Worm (Caenorhabditis elegans) whole organism, L3 larva: ENCODE data around the gene popl-1.
A peak's percentile ranks its signal among the peaks of the same experiment; 100 is the strongest.

Source experiments
- R02D3.7 ChIP-seq: fragments of 150-350 bp; optimal IDR thresholded peaks from 2 replicates; lab custom pipeline; 2014; ENCODE audit warnings: missing biosample characterization, missing genetic modification characterization
- ZK546.5 ChIP-seq: sonication (generic microtip); optimal IDR thresholded peaks from 2 replicates; lab custom pipeline; 2017; ENCODE audit warnings: missing biosample characterization, missing genetic modification characterization
- aly-2 ChIP-seq: fragments of 150-350 bp; optimal IDR thresholded peaks from 2 replicates; lab custom pipeline; 2014; ENCODE audit warnings: missing biosample characterization, missing genetic modification characterization
- ama-1 ChIP-seq: fragments of 150-350 bp; optimal IDR thresholded peaks from 2 replicates; lab custom pipeline; 2018
- ceh-28 ChIP-seq: fragments of 150-350 bp; optimal IDR thresholded peaks from 2 replicates; lab custom pipeline; 2014; ENCODE audit warnings: missing biosample characterization, missing genetic modification reagents, missing genetic modification characterization
- ceh-82 ChIP-seq: fragments of 150-350 bp; optimal IDR thresholded peaks from 2 replicates; lab custom pipeline; 2014; ENCODE audit warnings: missing biosample characterization, missing genetic modification characterization
- elt-2 ChIP-seq: sonication (generic microtip); optimal IDR thresholded peaks from 2 replicates; lab custom pipeline; 2016; ENCODE audit warnings: missing genetic modification reagents, mild to moderate bottlenecking, missing genetic modification characterization, missing compliant biosample characterization
- eor-1 ChIP-seq, 2 experiments: fragments of 150-350 bp; optimal IDR thresholded peaks; 2 replicates each; lab custom pipeline; 2014 to 2018; ENCODE audit warnings: missing biosample characterization in 2 of 2, missing genetic modification characterization in 2 of 2
- fkh-10 ChIP-seq: sonication (generic microtip); optimal IDR thresholded peaks from 2 replicates; lab custom pipeline; 2017; ENCODE audit warnings: missing biosample characterization, missing genetic modification reagents, missing genetic modification characterization
- fkh-2 ChIP-seq: fragments of 150-350 bp; optimal IDR thresholded peaks from 2 replicates; lab custom pipeline; 2014; ENCODE audit warnings: missing biosample characterization, missing genetic modification reagents, missing genetic modification characterization
- hmg-11 ChIP-seq: sonication (generic microtip); optimal IDR thresholded peaks from 2 replicates; lab custom pipeline; 2016; ENCODE audit warnings: missing genetic modification characterization, missing compliant biosample characterization
- jun-1 ChIP-seq: fragments of 150-350 bp; optimal IDR thresholded peaks from 2 replicates; lab custom pipeline; 2014; ENCODE audit warnings: missing biosample characterization, missing genetic modification reagents, missing genetic modification characterization
- lin-39 ChIP-seq: fragments of 150-350 bp; optimal IDR thresholded peaks from 2 replicates; lab custom pipeline; 2018; ENCODE audit warnings: missing biosample characterization, missing genetic modification reagents, missing genetic modification characterization
- lsy-12 ChIP-seq: sonication (generic microtip); optimal IDR thresholded peaks from 2 replicates; lab custom pipeline; 2016; ENCODE audit warnings: mild to moderate bottlenecking, missing genetic modification characterization, missing compliant biosample characterization
- mdl-1 ChIP-seq: fragments of 150-350 bp; optimal IDR thresholded peaks from 2 replicates; lab custom pipeline; 2014; ENCODE audit warnings: missing biosample characterization, missing genetic modification characterization
- nfya-1 ChIP-seq: sonication (generic microtip); optimal IDR thresholded peaks from 2 replicates; lab custom pipeline; 2017; ENCODE audit warnings: missing genetic modification characterization, mild to moderate bottlenecking, missing compliant biosample characterization, antibody characterized with exemption, moderate library complexity; ENCODE audit not compliant: insufficient read depth
- nhr-11 ChIP-seq: fragments of 150-350 bp; optimal IDR thresholded peaks from 2 replicates; lab custom pipeline; 2014; ENCODE audit warnings: missing biosample characterization, missing genetic modification characterization
- nhr-12 ChIP-seq: fragments of 150-350 bp; optimal IDR thresholded peaks from 2 replicates; lab custom pipeline; 2014; ENCODE audit warnings: missing biosample characterization, missing genetic modification characterization
- nhr-23 ChIP-seq: fragments of 150-350 bp; optimal IDR thresholded peaks from 2 replicates; lab custom pipeline; 2014; ENCODE audit warnings: missing biosample characterization, missing genetic modification reagents, missing genetic modification characterization
- nhr-25 ChIP-seq: sonication (generic microtip); optimal IDR thresholded peaks from 2 replicates; lab custom pipeline; 2017; ENCODE audit warnings: missing biosample characterization, missing genetic modification characterization
- nhr-28 ChIP-seq: fragments of 150-350 bp; optimal IDR thresholded peaks from 2 replicates; lab custom pipeline; 2014; ENCODE audit warnings: missing biosample characterization, missing genetic modification characterization
- nhr-43 ChIP-seq: sonication (generic microtip); optimal IDR thresholded peaks from 2 replicates; lab custom pipeline; 2016; ENCODE audit warnings: mild to moderate bottlenecking, missing genetic modification characterization, missing compliant biosample characterization; ENCODE audit not compliant: poor library complexity, severe bottlenecking
- nhr-76 ChIP-seq: fragments of 150-350 bp; sonication (generic microtip); optimal IDR thresholded peaks from 5 replicates; lab custom pipeline; 2014; ENCODE audit warnings: missing biosample characterization, missing genetic modification characterization
- pha-4 ChIP-seq: fragments of 150-350 bp; optimal IDR thresholded peaks from 2 replicates; lab custom pipeline; 2014; ENCODE audit warnings: missing biosample characterization, missing genetic modification reagents, missing genetic modification characterization
- pqm-1 ChIP-seq: fragments of 150-350 bp; optimal IDR thresholded peaks from 2 replicates; lab custom pipeline; 2017; ENCODE audit warnings: missing biosample characterization, missing genetic modification characterization, inconsistent platforms
- sea-2 ChIP-seq: fragments of 150-350 bp; sonication (generic microtip); optimal IDR thresholded peaks from 4 replicates; lab custom pipeline; 2014; ENCODE audit warnings: missing biosample characterization, missing genetic modification reagents, missing genetic modification characterization
- skn-1 ChIP-seq: fragments of 150-350 bp; optimal IDR thresholded peaks from 2 replicates; lab custom pipeline; 2014; ENCODE audit warnings: missing biosample characterization, missing genetic modification characterization
- snpc-4 ChIP-seq: fragments of 150-350 bp; optimal IDR thresholded peaks from 2 replicates; lab custom pipeline; 2014; ENCODE audit warnings: missing biosample characterization, missing genetic modification characterization
- tbx-2 ChIP-seq: sonication (generic microtip); optimal IDR thresholded peaks from 2 replicates; lab custom pipeline; 2016; ENCODE audit warnings: mild to moderate bottlenecking, missing genetic modification characterization, missing compliant biosample characterization
- ztf-11 ChIP-seq: fragments of 150-350 bp; optimal IDR thresholded peaks from 2 replicates; lab custom pipeline; 2014; ENCODE audit warnings: missing biosample characterization, missing genetic modification characterization
- ztf-4 ChIP-seq: fragments of 150-350 bp; optimal IDR thresholded peaks from 2 replicates; lab custom pipeline; 2014; ENCODE audit warnings: missing biosample characterization, missing genetic modification characterization

Gene popl-1

DNA sequence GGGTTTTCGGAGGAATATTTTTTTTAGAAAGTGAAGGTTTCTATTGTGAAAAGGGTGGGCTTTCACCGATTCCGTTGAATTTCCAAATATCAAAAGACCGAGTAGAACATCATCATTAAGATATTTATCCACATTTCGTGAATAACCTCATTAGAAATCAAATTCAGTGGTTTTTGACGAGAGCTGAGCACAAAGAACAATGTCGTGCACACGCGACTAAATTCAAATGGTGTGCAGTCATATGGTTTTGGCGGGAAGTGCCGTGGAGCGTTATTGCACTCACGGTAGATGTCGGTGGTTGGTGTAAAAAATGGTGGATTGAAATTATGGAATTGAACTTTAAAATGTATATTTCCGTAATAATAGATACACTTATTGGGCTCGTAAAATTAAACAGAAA lies 21.9 kb upstream of the popl-1 start:
- TF ChIP-seq nfya-1 (tag; lab: Kevin White, UChicago): peak; percentile 39
- peak; percentile 37 for TF ChIP-seq pha-4 (tag; lab: Kevin White, UChicago)
- no peak for TF ChIP-seq jun-1
- TF ChIP-seq tbx-2 (tag; lab: Kevin White, UChicago): no peak
- TF ChIP-seq eor-1 (tag; optimal IDR thresholded peaks at IDR 0.05; lab: Kevin White, UChicago): no peak
- TF ChIP-seq hmg-11 (tag; lab: Kevin White, UChicago): no peak
- TF ChIP-seq elt-2 (tag; lab: Kevin White, UChicago): no peak
- TF ChIP-seq aly-2 (tag; lab: Kevin White, UChicago): no peak
- TF ChIP-seq ama-1: peak; percentile 8
- no peak for TF ChIP-seq nhr-43 (tag; lab: Kevin White, UChicago)
- TF ChIP-seq nhr-76 (tag; lab: Kevin White, UChicago): no peak

ce11 chrIII:6452278-6452677 lies 21.5 kb upstream of the popl-1 start, which contains the start of gene set-1:
set-1 (minus strand) TSS chrIII:6452378.
- TF ChIP-seq lin-39 (tag; lab: Kevin White, UChicago) (no peak), ceh-28 (tag; lab: Kevin White, UChicago) (no peak), tbx-2 (tag; lab: Kevin White, UChicago) (no peak), pqm-1 (tag; lab: Kevin White, UChicago) (no peak), ceh-82 (no peak), nhr-43 (tag; lab: Kevin White, UChicago) (no peak), fkh-2 (no peak), sea-2 (GFP tag; lab: Kevin White, UChicago) (no peak), mdl-1 (tag; lab: Kevin White, UChicago) (no peak)

ce11 chrIII:6450596-6450995 lies 19.9 kb upstream of the popl-1 start, which contains the start of gene T26A5.6:
T26A5.6 (minus strand) TSS chrIII:6450696.
- TF ChIP-seq fkh-10 (GFP tag; lab: Kevin White, UChicago): no peak
- TF ChIP-seq nfya-1 (tag; lab: Kevin White, UChicago): no peak
- no peak for TF ChIP-seq ZK546.5
- no peak for TF ChIP-seq nhr-12
- no peak for TF ChIP-seq nhr-43 (tag; lab: Kevin White, UChicago)
- TF ChIP-seq pha-4 (tag; lab: Kevin White, UChicago): no peak
- no peak for TF ChIP-seq ztf-11 (tag; lab: Kevin White, UChicago)
- TF ChIP-seq tbx-2 (tag; lab: Kevin White, UChicago): no peak
- no peak for TF ChIP-seq skn-1 (tag; lab: Kevin White, UChicago)

ce11 chrIII:6449854-6450253 lies 19.1 kb upstream of the popl-1 start:
- TF ChIP-seq snpc-4 (no peak), R02D3.7 (tag; lab: Kevin White, UChicago) (no peak), ztf-4 (tag; lab: Kevin White, UChicago) (no peak), pha-4 (tag; lab: Kevin White, UChicago) (no peak), nhr-25 (tag; lab: Kevin White, UChicago) (no peak), hmg-11 (tag; lab: Kevin White, UChicago) (no peak), nhr-11 (tag; lab: Kevin White, UChicago) (no peak), nhr-28 (no peak)
- TF ChIP-seq, all 47 proteins: peak for 0

- peak; percentile 43 for TF ChIP-seq hmg-11 (tag; lab: Kevin White, UChicago)
- TF ChIP-seq pha-4 (tag; lab: Kevin White, UChicago): peak; percentile 56
- peak; percentile 9 for TF ChIP-seq jun-1
- TF ChIP-seq aly-2 (tag; lab: Kevin White, UChicago): no peak
- TF ChIP-seq nhr-28: no peak
- TF ChIP-seq nfya-1 (tag; lab: Kevin White, UChicago): peak; percentile 58
- TF ChIP-seq nhr-43 (tag; lab: Kevin White, UChicago): peak; percentile 81
- TF ChIP-seq lsy-12 (tag; lab: Kevin White, UChicago): peak; percentile 62
- TF ChIP-seq fkh-2: no peak
- no peak for TF ChIP-seq ztf-11 (tag; lab: Kevin White, UChicago)
- TF ChIP-seq pqm-1 (tag; lab: Kevin White, UChicago): peak; percentile 60
- peak; percentile 32 for TF ChIP-seq snpc-4
- peak; percentile 40 for TF ChIP-seq nhr-11 (tag; lab: Kevin White, UChicago)
- TF ChIP-seq nhr-25 (tag; lab: Kevin White, UChicago): peak; percentile 58
- peak; percentile 8 for TF ChIP-seq ceh-28 (tag; lab: Kevin White, UChicago)
- peak; percentile 53 for TF ChIP-seq mdl-1 (tag; lab: Kevin White, UChicago)
- peak; percentile 80 for TF ChIP-seq elt-2 (tag; lab: Kevin White, UChicago)
- TF ChIP-seq nhr-23: peak; percentile 57
These were observed 16.8 kb upstream of the popl-1 start for ce11 chrIII:6447521-6447920.
